Fruit fly (Drosophila melanogaster) whole organism, prepupa: Measurements from ENCODE around the gene Ir94e.

Experiments used
- CG10631 ChIP-seq: fragments of 200-800 bp; sonication (Bioruptor generic); optimal IDR thresholded peaks from 2 replicates; lab custom pipeline; 2016; ENCODE audit warnings: missing biosample characterization, missing genetic modification characterization
- CG10669 ChIP-seq: fragments of 200-800 bp; sonication (Bioruptor generic); optimal IDR thresholded peaks from 3 replicates; lab custom pipeline; 2018; ENCODE audit warnings: missing biosample characterization, mild to moderate bottlenecking, missing genetic modification characterization, moderate library complexity
- CG11762 ChIP-seq: fragments of 200-800 bp; sonication (Bioruptor generic); optimal IDR thresholded peaks from 3 replicates; lab custom pipeline; 2016; ENCODE audit warnings: missing biosample characterization, missing genetic modification characterization; ENCODE audit not compliant: insufficient read depth
- CG11902 ChIP-seq: fragments of 200-800 bp; sonication (Bioruptor generic); optimal IDR thresholded peaks from 3 replicates; lab custom pipeline; 2016; ENCODE audit warnings: missing biosample characterization, missing genetic modification characterization
- CG15336 ChIP-seq: fragments of 200-800 bp; sonication (Bioruptor generic); IDR thresholded peaks from 2 replicates; pipeline ENCODE4 v1.3.6; 2022; ENCODE audit warnings: missing biosample characterization, missing genetic modification characterization
- CG1621 ChIP-seq: fragments of 200-800 bp; sonication (Bioruptor generic); optimal IDR thresholded peaks from 3 replicates; lab custom pipeline; 2018; ENCODE audit warnings: missing biosample characterization, mild to moderate bottlenecking, missing genetic modification characterization
- CG16779 ChIP-seq: fragments of 200-800 bp; sonication (Bioruptor generic); optimal IDR thresholded peaks from 3 replicates; lab custom pipeline; 2017; ENCODE audit warnings: missing biosample characterization, mild to moderate bottlenecking, missing genetic modification characterization
- CG3032 ChIP-seq: fragments of 200-800 bp; optimal IDR thresholded peaks from 2 replicates; lab custom pipeline; 2019; ENCODE audit warnings: missing biosample characterization, mild to moderate bottlenecking, missing genetic modification characterization, moderate library complexity
- CG31627 ChIP-seq: fragments of 200-800 bp; sonication (Bioruptor generic); optimal IDR thresholded peaks from 3 replicates; lab custom pipeline; 2016; ENCODE audit warnings: missing biosample characterization, missing genetic modification characterization
- CG32006 ChIP-seq: fragments of 200-800 bp; sonication (Bioruptor generic); optimal IDR thresholded peaks from 3 replicates; lab custom pipeline; 2017; ENCODE audit warnings: missing biosample characterization, mild to moderate bottlenecking, missing genetic modification characterization
- CG34406 ChIP-seq: fragments of 200-800 bp; sonication (Bioruptor generic); optimal IDR thresholded peaks from 3 replicates; lab custom pipeline; 2016; ENCODE audit warnings: missing biosample characterization, missing genetic modification characterization
- CG3919 ChIP-seq: fragments of 200-800 bp; sonication (Bioruptor generic); optimal IDR thresholded peaks from 3 replicates; lab custom pipeline; 2016; ENCODE audit warnings: missing biosample characterization, missing genetic modification characterization
- CG4318 ChIP-seq: fragments of 200-800 bp; sonication (Bioruptor generic); optimal IDR thresholded peaks from 3 replicates; lab custom pipeline; 2017; ENCODE audit warnings: missing biosample characterization, mild to moderate bottlenecking, missing genetic modification characterization
- CG6163 ChIP-seq: fragments of 200-800 bp; sonication (Bioruptor generic); IDR thresholded peaks from 3 replicates; pipeline ENCODE4 v1.3.6; 2022; ENCODE audit warnings: missing biosample characterization, missing genetic modification characterization
- CG6276 ChIP-seq: fragments of 200-800 bp; sonication (Bioruptor generic); optimal IDR thresholded peaks from 2 replicates; lab custom pipeline; 2017; ENCODE audit warnings: missing biosample characterization, mild to moderate bottlenecking, missing genetic modification characterization
- CG6792 ChIP-seq: fragments of 200-800 bp; sonication (Bioruptor generic); optimal IDR thresholded peaks from 3 replicates; lab custom pipeline; 2016; ENCODE audit warnings: missing biosample characterization, missing genetic modification characterization
- CG6808 ChIP-seq: fragments of 200-800 bp; sonication (Bioruptor generic); optimal IDR thresholded peaks from 3 replicates; lab custom pipeline; 2017; ENCODE audit warnings: missing biosample characterization, missing genetic modification characterization, mild to moderate bottlenecking, moderate library complexity, missing genetic modification reagents
- CG8119 ChIP-seq: fragments of 200-800 bp; sonication (Bioruptor generic); IDR thresholded peaks from 3 replicates; pipeline ENCODE4 v1.3.6; 2022; ENCODE audit warnings: missing biosample characterization, missing genetic modification characterization
- CG8319 ChIP-seq: fragments of 200-800 bp; sonication (Bioruptor generic); optimal IDR thresholded peaks from 3 replicates; lab custom pipeline; 2016; ENCODE audit warnings: missing biosample characterization, missing genetic modification characterization
- CG9139 ChIP-seq: fragments of 200-800 bp; sonication (Bioruptor generic); optimal IDR thresholded peaks from 3 replicates; lab custom pipeline; 2017; ENCODE audit warnings: missing biosample characterization, mild to moderate bottlenecking, missing genetic modification characterization
- Eip78C ChIP-seq: fragments of 200-800 bp; sonication (Bioruptor generic); peaks from one replicate; lab custom pipeline; 2016; ENCODE audit warnings: missing biosample characterization, missing genetic modification characterization
- Gug ChIP-seq: fragments of 200-800 bp; sonication (Bioruptor generic); IDR thresholded peaks from 2 replicates; pipeline ENCODE4 v1.3.6; 2022; ENCODE audit warnings: missing biosample characterization, missing genetic modification characterization
- Hr38 ChIP-seq: sonication (Bioruptor generic); optimal IDR thresholded peaks from 2 replicates; lab custom pipeline; 2016; ENCODE audit warnings: missing biosample characterization, missing genetic modification characterization
- Hr39 ChIP-seq: fragments of 200-800 bp; sonication (Bioruptor generic); optimal IDR thresholded peaks from 2 replicates; lab custom pipeline; 2016; ENCODE audit warnings: missing biosample characterization, missing genetic modification characterization
- Lpt ChIP-seq: fragments of 200-800 bp; sonication (Bioruptor generic); optimal IDR thresholded peaks from 3 replicates; lab custom pipeline; 2016; ENCODE audit warnings: missing biosample characterization, missing genetic modification characterization
- Met ChIP-seq: fragments of 200-800 bp; sonication (Bioruptor generic); optimal IDR thresholded peaks from 3 replicates; lab custom pipeline; 2016; ENCODE audit warnings: missing biosample characterization, missing genetic modification characterization
- OdsH ChIP-seq: fragments of 200-800 bp; sonication (Bioruptor generic); optimal IDR thresholded peaks from 3 replicates; lab custom pipeline; 2016; ENCODE audit warnings: missing biosample characterization, missing genetic modification characterization
- Smox ChIP-seq: fragments of 200-800 bp; sonication (Bioruptor generic); optimal IDR thresholded peaks from 3 replicates; lab custom pipeline; 2016; ENCODE audit warnings: missing biosample characterization, missing genetic modification characterization
- Sox14 ChIP-seq: fragments of 200-800 bp; sonication (Bioruptor generic); optimal IDR thresholded peaks from 3 replicates; lab custom pipeline; 2016; ENCODE audit warnings: missing biosample characterization, missing genetic modification characterization
- Sox15 ChIP-seq: fragments of 200-800 bp; sonication (Bioruptor generic); optimal IDR thresholded peaks from 3 replicates; lab custom pipeline; 2016; ENCODE audit warnings: missing biosample characterization, missing genetic modification characterization
- achi ChIP-seq: fragments of 200-800 bp; sonication (Bioruptor generic); optimal IDR thresholded peaks from 3 replicates; lab custom pipeline; 2016; ENCODE audit warnings: missing biosample characterization, missing genetic modification characterization
- acj6 ChIP-seq: fragments of 200-800 bp; sonication (Bioruptor generic); optimal IDR thresholded peaks from 3 replicates; lab custom pipeline; 2016; ENCODE audit warnings: missing biosample characterization, missing genetic modification characterization
- cyc ChIP-seq: fragments of 200-800 bp; sonication (Bioruptor generic); optimal IDR thresholded peaks from 3 replicates; lab custom pipeline; 2016; ENCODE audit warnings: missing biosample characterization, missing genetic modification characterization
- dac ChIP-seq: fragments of 200-800 bp; sonication (Bioruptor generic); optimal IDR thresholded peaks from 2 replicates; lab custom pipeline; 2017; ENCODE audit warnings: missing biosample characterization, mild to moderate bottlenecking, missing genetic modification characterization
- dsx ChIP-seq: fragments of 200-800 bp; optimal IDR thresholded peaks from 3 replicates; lab custom pipeline; 2019; ENCODE audit warnings: missing biosample characterization, mild to moderate bottlenecking, missing genetic modification characterization, moderate library complexity; ENCODE audit not compliant: poor library complexity, severe bottlenecking
- eg ChIP-seq: fragments of 200-800 bp; sonication (Bioruptor generic); IDR thresholded peaks from 3 replicates; pipeline ENCODE4 v1.3.6; 2022; ENCODE audit warnings: missing biosample characterization, missing genetic modification characterization
- esn ChIP-seq: fragments of 200-800 bp; sonication (Bioruptor generic); optimal IDR thresholded peaks from 2 replicates; lab custom pipeline; 2016; ENCODE audit warnings: missing biosample characterization, mild to moderate bottlenecking, missing genetic modification characterization, moderate library complexity
- fd59A ChIP-seq: fragments of 200-800 bp; sonication (Bioruptor generic); optimal IDR thresholded peaks from 2 replicates; lab custom pipeline; 2017; ENCODE audit warnings: missing biosample characterization, mild to moderate bottlenecking, missing genetic modification characterization, missing genetic modification reagents
- fd85E ChIP-seq: fragments of 200-800 bp; sonication (Bioruptor generic); optimal IDR thresholded peaks from 3 replicates; lab custom pipeline; 2016; ENCODE audit warnings: missing biosample characterization, missing genetic modification characterization
- lz ChIP-seq: fragments of 200-800 bp; sonication (Bioruptor generic); optimal IDR thresholded peaks from 3 replicates; lab custom pipeline; 2016; ENCODE audit warnings: missing biosample characterization, missing genetic modification characterization
- net ChIP-seq: fragments of 200-800 bp; sonication (Bioruptor generic); optimal IDR thresholded peaks from 3 replicates; lab custom pipeline; 2016; ENCODE audit warnings: missing biosample characterization, missing genetic modification characterization
- salr ChIP-seq, 2 experiments: fragments of 200-800 bp; sonication (Bioruptor generic); optimal IDR thresholded peaks; 3 replicates each; lab custom pipeline; 2016 to 2018; ENCODE audit warnings: missing biosample characterization in 2 of 2, missing genetic modification characterization in 2 of 2, mild to moderate bottlenecking in 1 of 2
- spab ChIP-seq: fragments of 200-800 bp; sonication (Bioruptor generic); optimal IDR thresholded peaks from 2 replicates; lab custom pipeline; 2017; ENCODE audit warnings: missing biosample characterization, mild to moderate bottlenecking, missing genetic modification characterization, missing genetic modification reagents
- topi ChIP-seq: fragments of 200-800 bp; sonication (Bioruptor generic); optimal IDR thresholded peaks from 3 replicates; lab custom pipeline; 2016; ENCODE audit warnings: missing biosample characterization, missing genetic modification characterization
- vri ChIP-seq: fragments of 200-800 bp; sonication (Bioruptor generic); optimal IDR thresholded peaks from 3 replicates; lab custom pipeline; 2016; ENCODE audit warnings: missing biosample characterization, mild to moderate bottlenecking, missing genetic modification characterization

Gene Ir94e

DNA sequence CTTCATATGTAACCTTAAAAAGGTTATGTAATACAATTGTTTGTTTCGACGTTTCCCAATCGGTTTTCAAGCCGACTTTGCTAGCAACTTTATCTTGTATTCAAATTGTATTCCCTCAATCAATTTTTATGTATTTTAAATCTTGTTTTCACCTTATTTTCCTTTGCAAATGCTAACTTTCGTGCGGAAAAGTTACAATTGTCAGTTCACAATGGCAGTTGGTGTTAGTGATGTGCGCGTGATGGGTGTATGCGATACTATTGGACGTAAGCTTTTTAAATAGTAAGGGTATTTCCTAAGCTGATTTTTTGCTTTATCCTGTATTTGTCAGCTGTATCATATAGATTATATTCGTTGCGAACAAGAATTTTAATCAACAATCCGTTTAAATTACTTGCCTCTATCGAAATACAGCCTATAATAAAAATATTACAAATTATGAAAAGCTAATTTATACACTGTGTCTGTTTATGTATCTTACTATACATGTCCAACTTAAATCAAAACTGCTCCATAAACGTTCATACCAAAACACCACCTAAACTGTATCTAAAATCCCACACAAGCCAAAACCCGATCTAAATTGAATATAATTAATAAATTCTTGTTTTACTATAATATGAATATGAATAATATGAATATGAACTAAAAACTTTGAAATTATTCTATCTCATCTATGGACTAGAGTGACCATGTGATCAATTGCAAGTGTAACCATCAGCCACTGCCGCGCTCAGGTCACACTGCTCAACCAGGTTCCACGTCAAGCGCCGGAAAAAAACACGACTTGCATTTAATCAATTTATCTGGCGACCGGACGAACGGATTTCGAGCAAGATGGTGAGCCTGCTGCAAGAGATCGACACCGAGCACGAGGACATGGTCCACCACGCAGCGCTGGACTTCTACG lies 49.2 kb upstream of the Ir94e start, which contains the start of the genes ATPsynCF6 and Sec13 (continued):
- TF ChIP-seq topi (GFP tag; lab: Kevin White, UChicago) (peak; percentile 53), esn (GFP tag; lab: Kevin White, UChicago) (peak; percentile 52), dac (no peak), Gug (GFP tag; lab: Robert Waterston, UW) (peak; percentile 43; the same call in 1 of the 2 replicates), spab (GFP tag; lab: Kevin White, UChicago) (no peak), Sox14 (peak; percentile 33), net (peak; percentile 14), CG16779 (tag; lab: Kevin White, UChicago) (no peak), CG6808 (peak; percentile 36), fd59A (GFP tag; lab: Kevin White, UChicago) (no peak), CG11902 (GFP tag; lab: Kevin White, UChicago) (peak; percentile 29), dsx (GFP tag; lab: Kevin White, UChicago) (peak; percentile 42), Lpt (peak; percentile 47), CG15336 (GFP tag; lab: Robert Waterston, UW) (peak; percentile 58), CG6276 (GFP tag; lab: Kevin White, UChicago) (no peak), CG3032 (tag; lab: Kevin White, UChicago) (peak; percentile 61), achi (peak; percentile 57), Hr39 (GFP tag; lab: Kevin White, UChicago) (peak; percentile 43), CG6792 (GFP tag; lab: Kevin White, UChicago) (peak; percentile 39), CG10631 (GFP tag; lab: Kevin White, UChicago) (peak; percentile 66), CG10669 (GFP tag; lab: Kevin White, UChicago) (peak; percentile 35)

DNA sequence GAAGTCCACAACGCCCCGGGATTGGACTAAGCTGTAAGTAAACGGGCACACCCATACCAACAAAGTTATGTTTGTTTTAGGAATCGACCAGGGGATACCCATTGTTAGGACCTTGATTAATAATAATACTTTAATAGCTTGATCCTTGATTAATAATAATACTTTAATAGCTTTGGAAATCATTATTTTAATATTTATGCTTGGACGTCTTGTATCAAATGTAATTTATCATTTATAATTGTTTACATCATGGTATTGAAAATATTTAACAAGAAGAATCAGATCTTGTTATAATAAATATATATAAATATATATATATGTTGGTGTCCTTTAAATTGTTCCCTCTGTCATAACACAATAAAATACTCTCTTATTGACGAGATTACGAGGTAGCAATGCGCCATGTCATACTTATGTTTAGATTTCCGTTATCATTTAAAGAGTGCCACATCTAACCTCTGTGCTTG lies 48.4 kb upstream of the Ir94e start:
- peak; percentile 80 for TF ChIP-seq CG3032 (tag; lab: Kevin White, UChicago)
- peak; percentile 93 for TF ChIP-seq CG15336 (GFP tag; lab: Robert Waterston, UW)
- peak; percentile 86 for TF ChIP-seq achi
- TF ChIP-seq CG3919 (GFP tag; lab: Kevin White, UChicago): peak; percentile 75
- no peak for TF ChIP-seq CG6276 (GFP tag; lab: Kevin White, UChicago)
- peak; percentile 70 for TF ChIP-seq CG4318 (GFP tag; lab: Kevin White, UChicago)
- peak; percentile 64 for TF ChIP-seq CG11762
- TF ChIP-seq Smox: peak; percentile 57
- TF ChIP-seq CG6792 (GFP tag; lab: Kevin White, UChicago): peak; percentile 67
- peak; percentile 88 for TF ChIP-seq CG34406 (GFP tag; lab: Kevin White, UChicago)
- TF ChIP-seq CG6808: peak; percentile 43
- peak; percentile 78 for TF ChIP-seq CG10631 (GFP tag; lab: Kevin White, UChicago)
- peak; percentile 91 for TF ChIP-seq CG32006 (GFP tag; lab: Kevin White, UChicago)
- peak; percentile 48 for TF ChIP-seq lz (GFP tag; lab: Kevin White, UChicago)
- TF ChIP-seq acj6: peak; percentile 78
- TF ChIP-seq eg (GFP tag; lab: Robert Waterston, UW): peak; percentile 86
- TF ChIP-seq Sox15 (GFP tag; lab: Kevin White, UChicago): peak; percentile 57
- no peak for TF ChIP-seq CG1621 (tag; lab: Kevin White, UChicago)
- peak; percentile 66 for TF ChIP-seq Met
- peak; percentile 18 for TF ChIP-seq CG8319 (GFP tag; lab: Kevin White, UChicago)
- TF ChIP-seq CG16779 (tag; lab: Kevin White, UChicago): peak; percentile 23
- TF ChIP-seq cyc (GFP tag; lab: Kevin White, UChicago): peak; percentile 22
- TF ChIP-seq Hr38 (GFP tag; lab: Kevin White, UChicago): no peak
- TF ChIP-seq CG6163 (GFP tag; lab: Robert Waterston, UW): peak; percentile 71
- TF ChIP-seq Gug (GFP tag; lab: Robert Waterston, UW): peak; percentile 48; the same call in 1 of the 2 replicates
- peak; percentile 92 for TF ChIP-seq Eip78C (GFP tag; lab: Kevin White, UChicago)
- TF ChIP-seq CG11902 (GFP tag; lab: Kevin White, UChicago): peak; percentile 59
- TF ChIP-seq fd85E (GFP tag; lab: Kevin White, UChicago): no peak
- peak; percentile 39 for TF ChIP-seq CG31627
- peak; percentile 91 for TF ChIP-seq CG8119 (GFP tag; lab: Robert Waterston, UW)
- peak; percentile 29 to 78 for TF ChIP-seq salr (GFP tag; optimal IDR thresholded peaks at IDR 0.05; lab: Kevin White, UChicago)
- peak; percentile 25 for TF ChIP-seq fd59A (GFP tag; lab: Kevin White, UChicago)
- peak; percentile 52 for TF ChIP-seq vri
- TF ChIP-seq OdsH: peak; percentile 83
- TF ChIP-seq Sox14: peak; percentile 32
- peak; percentile 65 for TF ChIP-seq Lpt
- TF ChIP-seq CG9139 (GFP tag; lab: Kevin White, UChicago): peak; percentile 50
